Fruit fly (Drosophila melanogaster) whole organism, wandering third instar larva: ENCODE results near the gene rha.

Source experiments
- Abd-B ChIP-seq: fragments of >200 bp; optimal IDR thresholded peaks from 2 replicates; lab custom pipeline; 2017; ENCODE audit warnings: missing biosample characterization, missing genetic modification characterization
- CG32264 ChIP-seq: fragments of 200-800 bp; sonication (Bioruptor generic); optimal IDR thresholded peaks from 2 replicates; lab custom pipeline; 2016; ENCODE audit warnings: missing biosample characterization, missing genetic modification characterization
- CrebA ChIP-seq: fragments of 200-800 bp; sonication (Bioruptor generic); optimal IDR thresholded peaks from 2 replicates; lab custom pipeline; 2016; ENCODE audit warnings: missing biosample characterization, mild to moderate bottlenecking, missing genetic modification characterization, borderline replicate concordance
- Dfd ChIP-seq: fragments of >200 bp; optimal IDR thresholded peaks from 2 replicates; lab custom pipeline; 2017; ENCODE audit warnings: missing biosample characterization, missing genetic modification characterization
- Dif ChIP-seq: fragments of 200-275, 200-300 bp; sonication (Bioruptor generic); optimal IDR thresholded peaks from 2 replicates; lab custom pipeline; 2018; ENCODE audit warnings: missing biosample characterization, missing genetic modification characterization; ENCODE audit not compliant: partially characterized antibody
- GATAd ChIP-seq: sonication (Bioruptor generic); optimal IDR thresholded peaks from 2 replicates; lab custom pipeline; 2016; ENCODE audit warnings: missing biosample characterization, missing genetic modification characterization
- Hnf4 ChIP-seq: fragments of 200-800 bp; sonication (Bioruptor generic); optimal IDR thresholded peaks from 2 replicates; lab custom pipeline; 2016; ENCODE audit warnings: missing biosample characterization, mild to moderate bottlenecking, missing genetic modification characterization
- Hr78 ChIP-seq: fragments of >200 bp; optimal IDR thresholded peaks from 2 replicates; lab custom pipeline; 2017; ENCODE audit warnings: missing biosample characterization, missing genetic modification characterization
- Hr83 ChIP-seq: fragments of 200-300 bp; sonication (Bioruptor generic); optimal IDR thresholded peaks from 2 replicates; lab custom pipeline; 2016; ENCODE audit warnings: missing biosample characterization, mild to moderate bottlenecking, missing genetic modification characterization, moderate library complexity; ENCODE audit not compliant: poor library complexity, severe bottlenecking
- Mio ChIP-seq: sonication (Bioruptor generic); optimal IDR thresholded peaks from 2 replicates; lab custom pipeline; 2016; ENCODE audit warnings: missing biosample characterization, missing genetic modification characterization
- Myc ChIP-seq: fragments of >200 bp; optimal IDR thresholded peaks from 2 replicates; lab custom pipeline; 2017
- N ChIP-seq: fragments of >200 bp; optimal IDR thresholded peaks from 2 replicates; lab custom pipeline; 2018; ENCODE audit warnings: missing biosample characterization, missing external identifiers, missing genetic modification characterization
- OdsH ChIP-seq: fragments of 200-800 bp; sonication (Bioruptor generic); optimal IDR thresholded peaks from 2 replicates; lab custom pipeline; 2016; ENCODE audit warnings: missing biosample characterization, mild to moderate bottlenecking, missing genetic modification characterization
- Vsx2 ChIP-seq: fragments of 200-300, 225-300 bp; sonication (Bioruptor generic); optimal IDR thresholded peaks from 2 replicates; lab custom pipeline; 2018; ENCODE audit warnings: missing biosample characterization, missing genetic modification characterization; ENCODE audit not compliant: partially characterized antibody
- br ChIP-seq: fragments of 200-800 bp; sonication (Bioruptor generic); optimal IDR thresholded peaks from 2 replicates; lab custom pipeline; 2016; ENCODE audit warnings: missing biosample characterization, missing genetic modification characterization
- brk ChIP-seq: fragments of 200-800 bp; sonication (Bioruptor generic); optimal IDR thresholded peaks from 2 replicates; lab custom pipeline; 2016; ENCODE audit warnings: missing biosample characterization, mild to moderate bottlenecking, missing genetic modification characterization
- dmrt93B ChIP-seq: fragments of 200-800 bp; sonication (Bioruptor generic); optimal IDR thresholded peaks from 2 replicates; lab custom pipeline; 2018; ENCODE audit warnings: missing biosample characterization, mild to moderate bottlenecking, missing genetic modification characterization
- ey ChIP-seq: fragments of 200-800 bp; sonication (Bioruptor generic); optimal IDR thresholded peaks from 2 replicates; lab custom pipeline; 2016; ENCODE audit warnings: missing biosample characterization, missing genetic modification characterization
- fru ChIP-seq: fragments of 200-800 bp; sonication (Bioruptor generic); optimal IDR thresholded peaks from 3 replicates; lab custom pipeline; 2016; ENCODE audit warnings: missing biosample characterization, mild to moderate bottlenecking, missing genetic modification characterization
- h ChIP-seq: fragments of 200-800 bp; sonication (Bioruptor generic); optimal IDR thresholded peaks from 3 replicates; lab custom pipeline; 2016; ENCODE audit warnings: missing biosample characterization, mild to moderate bottlenecking, missing genetic modification characterization
- jim ChIP-seq: fragments of 175-275, 200-325 bp; sonication (Bioruptor generic); optimal IDR thresholded peaks from 2 replicates; lab custom pipeline; 2016; ENCODE audit warnings: missing biosample characterization, mild to moderate bottlenecking, missing genetic modification characterization
- pan ChIP-seq: fragments of >200 bp; optimal IDR thresholded peaks from 2 replicates; lab custom pipeline; 2017
- psq ChIP-seq: fragments of 200-800 bp; sonication (Bioruptor generic); optimal IDR thresholded peaks from 3 replicates; lab custom pipeline; 2017; ENCODE audit warnings: missing biosample characterization, mild to moderate bottlenecking, missing genetic modification characterization, moderate library complexity
- rgr ChIP-seq: fragments of 200-800 bp; sonication (Bioruptor generic); optimal IDR thresholded peaks from 3 replicates; lab custom pipeline; 2016; ENCODE audit warnings: missing biosample characterization, mild to moderate bottlenecking, missing genetic modification characterization
- sage ChIP-seq: fragments of 200-800 bp; sonication (Bioruptor generic); optimal IDR thresholded peaks from 2 replicates; lab custom pipeline; 2016; ENCODE audit warnings: missing biosample characterization, mild to moderate bottlenecking, missing genetic modification characterization
- sv ChIP-seq: fragments of 200-800 bp; sonication (Bioruptor generic); optimal IDR thresholded peaks from 3 replicates; lab custom pipeline; 2016; ENCODE audit warnings: missing biosample characterization, missing genetic modification characterization
- tai ChIP-seq: sonication (Bioruptor generic); optimal IDR thresholded peaks from 2 replicates; lab custom pipeline; 2016; ENCODE audit warnings: missing biosample characterization, missing genetic modification characterization
- usp ChIP-seq: fragments of >200 bp; optimal IDR thresholded peaks from 2 replicates; lab custom pipeline; 2017; ENCODE audit warnings: missing biosample characterization, missing genetic modification characterization
- woc ChIP-seq: sonication (Bioruptor generic); optimal IDR thresholded peaks from 2 replicates; lab custom pipeline; 2016; ENCODE audit warnings: missing biosample characterization, mild to moderate bottlenecking, missing genetic modification characterization

Gene rha

dm6 chr3R:25331103-25331502 is 8.9 kb upstream of the rha start, which contains the start of gene CHKov2:
TSS of gene CHKov2 (minus strand) at chr3R:25331203.
- TF ChIP-seq Dif: no peak
- no peak for TF ChIP-seq Dfd (GFP tag; lab: Kevin White, UChicago)
- no peak for TF ChIP-seq Hnf4 (GFP tag; lab: Kevin White, UChicago)
- no peak for TF ChIP-seq sv (GFP tag; lab: Kevin White, UChicago)

DNA sequence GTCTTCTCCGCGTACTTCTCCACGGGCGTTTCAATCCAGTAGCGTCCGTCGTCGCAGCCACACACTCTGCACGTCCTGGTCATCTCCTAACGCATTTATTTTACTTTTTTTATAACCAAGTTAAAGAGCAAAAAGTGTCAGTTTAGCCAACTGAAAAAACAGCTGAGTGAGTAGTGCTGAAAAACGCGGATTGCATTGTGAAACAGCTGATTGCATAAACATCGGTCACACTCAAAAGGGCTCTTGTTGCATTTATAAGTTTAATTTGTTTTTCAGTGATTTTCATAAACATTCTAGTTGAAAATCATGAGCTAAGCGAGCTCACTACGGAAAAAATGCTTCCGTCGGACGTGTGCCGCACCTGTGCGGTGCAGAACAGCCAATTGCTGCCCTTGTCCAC is 5.0 kb upstream of the rha start, which contains the start of the genes CG10669 and CG11902:
Gene CG10669 (minus strand): TSS at position 179 of the 400 bp plus-strand sequence.
Gene CG11902 (plus strand): TSS at position 193 of the 400 bp plus-strand sequence.
- TF ChIP-seq Hr83 (GFP tag; lab: Kevin White, UChicago) (peak; percentile 18), jim (no peak)

DNA sequence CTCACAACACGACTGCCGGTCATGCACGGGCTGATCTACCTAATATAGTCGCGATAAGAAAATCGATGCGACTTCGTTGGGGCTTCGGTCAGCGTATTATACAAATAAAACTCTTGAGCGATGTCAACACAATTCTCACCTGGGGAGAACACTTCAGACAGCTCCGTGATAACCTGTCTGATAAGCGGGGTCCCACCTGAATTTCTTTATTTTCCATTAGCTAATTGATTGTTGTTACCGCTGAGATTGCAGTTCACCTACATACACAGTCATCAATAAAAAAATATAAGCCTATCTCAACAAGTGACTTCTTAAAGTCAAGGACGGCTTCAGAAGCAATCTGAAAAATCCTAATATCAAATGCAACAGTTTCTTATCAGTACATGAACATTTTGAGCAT is 6.8 kb downstream of the rha start, which contains the start of gene tobi:
Gene tobi (minus strand): TSS at position 23 of the 400 bp plus-strand sequence.
- TF ChIP-seq Hnf4 (GFP tag; lab: Kevin White, UChicago) (no peak), pan (no peak)
- TF ChIP-seq, all 38 proteins: peak for 0

- TF ChIP-seq woc (no peak), CrebA (GFP tag; lab: Kevin White, UChicago) (no peak), fru (no peak), Abd-B (GFP tag; lab: Kevin White, UChicago) (no peak), Vsx2 (GFP tag; lab: Kevin White, UChicago) (no peak), tai (GFP tag; lab: Kevin White, UChicago) (no peak), CG32264 (GFP tag; lab: Kevin White, UChicago) (no peak), usp (GFP tag; lab: Kevin White, UChicago) (no peak), dmrt93B (no peak), br (GFP tag; lab: Kevin White, UChicago) (no peak), GATAd (no peak), h (GFP tag; lab: Kevin White, UChicago) (no peak), brk (GFP tag; lab: Kevin White, UChicago) (no peak), Myc (no peak)
Observed at dm6 chr3R:25357985-25358384, 17.9 kb downstream of the rha start, which contains the start of gene ND-49L. TSS of gene ND-49L (plus strand) at chr3R:25358285.

- TF ChIP-seq sage (GFP tag; lab: Kevin White, UChicago) (no peak), ey (GFP tag; lab: Kevin White, UChicago) (no peak), pan (no peak), Hr78 (GFP tag; lab: Kevin White, UChicago) (no peak), rgr (GFP tag; lab: Kevin White, UChicago) (no peak), Dfd (GFP tag; lab: Kevin White, UChicago) (no peak), sv (GFP tag; lab: Kevin White, UChicago) (no peak)
Observed at dm6 chr3R:25382681-25383080, 42.6 kb downstream of the rha start, which contains the start of gene alrm. TSS of gene alrm (minus strand) at chr3R:25382781.

dm6 chr3R:25383400-25383799 is 43.3 kb downstream of the rha start, which contains the start of gene CG31437:
TSS of gene CG31437 (plus strand) at chr3R:25383700.
- TF ChIP-seq rgr (GFP tag; lab: Kevin White, UChicago) (no peak), OdsH (GFP tag; lab: Kevin White, UChicago) (no peak), Mio (no peak), Hnf4 (GFP tag; lab: Kevin White, UChicago) (no peak), psq (GFP tag; lab: Kevin White, UChicago) (no peak), sv (GFP tag; lab: Kevin White, UChicago) (no peak), CG32264 (GFP tag; lab: Kevin White, UChicago) (no peak), N (GFP tag; lab: Kevin White, UChicago) (no peak)

dm6 chr3R:25384206-25384605 is 44.2 kb downstream of the rha start:
- TF ChIP-seq sv (GFP tag; lab: Kevin White, UChicago) (no peak), Dfd (GFP tag; lab: Kevin White, UChicago) (peak; percentile 99)
